Worm (Caenorhabditis elegans): ENCODE measurements around the gene C53C11.2.

DNA sequence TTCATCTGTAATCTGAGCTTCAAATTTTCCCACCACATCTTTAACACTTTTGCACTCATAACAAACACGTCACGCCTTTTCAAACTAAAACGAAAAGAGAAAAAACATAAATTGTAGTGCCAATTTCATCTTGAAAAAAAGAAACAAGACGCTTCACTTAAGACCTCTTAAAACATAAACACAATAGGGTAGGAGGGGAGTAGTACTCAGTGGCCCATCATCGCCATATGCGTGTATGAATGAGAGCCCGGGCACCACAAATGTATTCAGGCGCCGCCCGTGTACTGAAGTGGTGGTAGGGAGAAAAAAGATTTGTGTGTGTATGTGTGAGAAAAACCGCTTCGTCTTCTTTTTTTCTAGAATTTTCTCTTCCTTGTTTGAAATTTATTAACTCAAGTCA is 9.2 kb upstream of the C53C11.2 start:
- TF ChIP-seq ceh-62 (tag; optimal IDR thresholded peaks at IDR 0.05) (no peak), ces-1 (GFP tag; optimal IDR thresholded peaks at IDR 0.05) (no peak), mxl-3 (GFP tag; optimal IDR thresholded peaks at IDR 0.05) (no peak)
